Fruit fly (Drosophila melanogaster) whole organism, embryonic: ENCODE results near the gene kairos.

Experiments
- Adf1 ChIP-seq: fragments of 200-800 bp; sonication (Bioruptor generic); IDR thresholded peaks from 2 replicates; pipeline ENCODE4 v1.3.6; 2022; ENCODE audit warnings: missing biosample characterization, missing genetic modification characterization
- Antp ChIP-seq: fragments of 200-800 bp; sonication (Bioruptor generic); optimal IDR thresholded peaks from 3 replicates; lab custom pipeline; 2016; ENCODE audit warnings: missing biosample characterization, missing genetic modification characterization
- BtbVII ChIP-seq: fragments of 200-800 bp; sonication (Bioruptor generic); optimal IDR thresholded peaks from 3 replicates; lab custom pipeline; 2017; ENCODE audit warnings: missing biosample characterization, mild to moderate bottlenecking, missing genetic modification characterization
- CG10267 ChIP-seq: fragments of 200-800 bp; sonication (Bioruptor generic); optimal IDR thresholded peaks from 2 replicates; lab custom pipeline; 2018; ENCODE audit warnings: missing biosample characterization, mild to moderate bottlenecking, missing genetic modification characterization, moderate library complexity
- CG10543 ChIP-seq: fragments of 200-800 bp; sonication (Bioruptor generic); optimal IDR thresholded peaks from 3 replicates; lab custom pipeline; 2017; ENCODE audit warnings: missing biosample characterization, mild to moderate bottlenecking, missing genetic modification characterization, moderate library complexity
- CG12769 ChIP-seq: fragments of 200-800 bp; sonication (Bioruptor generic); optimal IDR thresholded peaks from 2 replicates; lab custom pipeline; 2019; ENCODE audit warnings: missing biosample characterization, mild to moderate bottlenecking, missing genetic modification characterization, moderate library complexity
- CG12942 ChIP-seq: fragments of 200-800 bp; sonication (Bioruptor generic); optimal IDR thresholded peaks from 3 replicates; lab custom pipeline; 2016; ENCODE audit warnings: missing biosample characterization, missing genetic modification characterization
- CG30020 ChIP-seq: fragments of 200-800 bp; optimal IDR thresholded peaks from 2 replicates; lab custom pipeline; 2019; ENCODE audit warnings: missing biosample characterization, mild to moderate bottlenecking, missing genetic modification characterization, moderate library complexity
- CG31224 ChIP-seq: fragments of 200-800 bp; sonication (Bioruptor generic); IDR thresholded peaks from 2 replicates; pipeline ENCODE4 v1.3.6; 2022; ENCODE audit warnings: missing biosample characterization, missing genetic modification characterization
- CG34376 ChIP-seq: fragments of 200-800 bp; sonication (Bioruptor generic); optimal IDR thresholded peaks from 2 replicates; lab custom pipeline; 2018; ENCODE audit warnings: missing biosample characterization, mild to moderate bottlenecking, missing genetic modification characterization
- CG4360 ChIP-seq: fragments of 200-800 bp; sonication (Bioruptor generic); IDR thresholded peaks from 2 replicates; pipeline ENCODE4 v1.3.6; 2022; ENCODE audit warnings: missing biosample characterization, missing genetic modification characterization
- CG4820 ChIP-seq: fragments of 200-800 bp; sonication (Bioruptor generic); optimal IDR thresholded peaks from 3 replicates; lab custom pipeline; 2016; ENCODE audit warnings: missing biosample characterization, missing genetic modification characterization
- CG6683 ChIP-seq: fragments of 200-800 bp; sonication (Bioruptor generic); optimal IDR thresholded peaks from 2 replicates; lab custom pipeline; 2017; ENCODE audit warnings: missing biosample characterization, mild to moderate bottlenecking, missing genetic modification characterization, missing genetic modification reagents
- CG7357 ChIP-seq: fragments of 200-800 bp; sonication (Bioruptor generic); IDR thresholded peaks from 3 replicates; pipeline ENCODE4 v1.3.6; 2022; ENCODE audit warnings: missing biosample characterization, missing genetic modification characterization
- CoRest ChIP-seq: fragments of 200-800 bp; sonication (Bioruptor generic); optimal IDR thresholded peaks from 3 replicates; lab custom pipeline; 2018; ENCODE audit warnings: missing biosample characterization, mild to moderate bottlenecking, missing genetic modification characterization, moderate library complexity
- Dad ChIP-seq: fragments of 200-800 bp; sonication (Bioruptor generic); optimal IDR thresholded peaks from 3 replicates; lab custom pipeline; 2016; ENCODE audit warnings: missing biosample characterization, missing genetic modification characterization
- Elba2 ChIP-seq: fragments of 200-800 bp; sonication (Bioruptor generic); optimal IDR thresholded peaks from 3 replicates; lab custom pipeline; 2016; ENCODE audit warnings: missing biosample characterization, missing genetic modification characterization
- Ets65A ChIP-seq: fragments of 200-800 bp; sonication (Bioruptor generic); peaks from one replicate; lab custom pipeline; 2016; ENCODE audit warnings: missing biosample characterization, missing genetic modification characterization
- Hr78 ChIP-seq, 2 experiments: fragments of 200-800 bp in 1 of 2; fragments of >200 bp in 1 of 2; sonication (Bioruptor generic) in 1 of 2; optimal IDR thresholded peaks; 2 replicates each; lab custom pipeline; 2017 to 2019; ENCODE audit warnings: missing biosample characterization in 2 of 2, missing genetic modification characterization in 2 of 2, mild to moderate bottlenecking in 1 of 2, moderate library complexity in 1 of 2
- Jarid2 ChIP-seq: fragments of 200-800 bp; sonication (Bioruptor generic); optimal IDR thresholded peaks from 3 replicates; lab custom pipeline; 2017; ENCODE audit warnings: mild to moderate bottlenecking, missing biosample characterization, missing genetic modification reagents, missing genetic modification characterization
- Kr ChIP-seq: fragments of 200-800 bp; sonication (Bioruptor generic); optimal IDR thresholded peaks from 2 replicates; lab custom pipeline; 2017; ENCODE audit warnings: missing biosample characterization, mild to moderate bottlenecking, missing genetic modification characterization
- Oli ChIP-seq: fragments of 200-800 bp; sonication (Bioruptor generic); optimal IDR thresholded peaks from 2 replicates; lab custom pipeline; 2018; ENCODE audit warnings: missing biosample characterization, mild to moderate bottlenecking, missing genetic modification characterization, moderate library complexity
- Pdp1 ChIP-seq, 2 experiments: fragments of 200-800 bp; sonication (Bioruptor generic); optimal IDR thresholded peaks; 3 replicates each; lab custom pipeline; 2016; ENCODE audit warnings: missing biosample characterization in 2 of 2, missing genetic modification characterization in 2 of 2, mild to moderate bottlenecking in 1 of 2, moderate library complexity in 1 of 2
- Trl ChIP-seq, 3 experiments: fragments of >200 bp in 2 of 3; fragments of 200-800 bp in 1 of 3; sonication (Bioruptor generic) in 1 of 3; optimal IDR thresholded peaks; 2 replicates in 1 of 3; 3 replicates in 2 of 3; lab custom pipeline; 2016 to 2017; ENCODE audit warnings: missing biosample characterization in 1 of 3, missing genetic modification characterization in 1 of 3
- cg ChIP-seq: fragments of 200-800 bp; sonication (Bioruptor generic); optimal IDR thresholded peaks from 3 replicates; lab custom pipeline; 2019; ENCODE audit warnings: missing biosample characterization, mild to moderate bottlenecking, missing genetic modification characterization, moderate library complexity
- chinmo ChIP-seq: fragments of 200-800 bp; sonication (Bioruptor generic); IDR thresholded peaks from 4 replicates; pipeline ENCODE4 v1.3.6; 2022; ENCODE audit warnings: missing biosample characterization, missing genetic modification characterization; ENCODE audit not compliant: partially characterized antibody
- cwo ChIP-seq: fragments of 200-800 bp; sonication (Bioruptor generic); optimal IDR thresholded peaks from 3 replicates; lab custom pipeline; 2017; ENCODE audit warnings: missing biosample characterization, missing genetic modification characterization, mild to moderate bottlenecking, moderate library complexity, missing genetic modification reagents
- fd3F ChIP-seq: fragments of 200-800 bp; sonication (Bioruptor generic); optimal IDR thresholded peaks from 2 replicates; lab custom pipeline; 2018; ENCODE audit warnings: missing biosample characterization, mild to moderate bottlenecking, missing genetic modification characterization, moderate library complexity
- grn ChIP-seq: fragments of 200-800 bp; sonication (Bioruptor generic); optimal IDR thresholded peaks from 3 replicates; lab custom pipeline; 2017; ENCODE audit warnings: missing biosample characterization, missing genetic modification characterization
- luna ChIP-seq: fragments of 200-800 bp; sonication (Bioruptor generic); optimal IDR thresholded peaks from 2 replicates; lab custom pipeline; 2016; ENCODE audit warnings: missing biosample characterization, missing genetic modification characterization
- mirr ChIP-seq: fragments of 200-800 bp; sonication (Bioruptor generic); optimal IDR thresholded peaks from 3 replicates; lab custom pipeline; 2018; ENCODE audit warnings: missing biosample characterization, mild to moderate bottlenecking, missing genetic modification characterization
- nau ChIP-seq: fragments of 200-800 bp; sonication (Bioruptor generic); optimal IDR thresholded peaks from 3 replicates; lab custom pipeline; 2017; ENCODE audit warnings: missing biosample characterization, mild to moderate bottlenecking, missing genetic modification characterization, missing genetic modification reagents
- p53 ChIP-seq: fragments of 200-800 bp; sonication (Bioruptor generic); optimal IDR thresholded peaks from 2 replicates; lab custom pipeline; 2016; ENCODE audit warnings: missing biosample characterization, missing genetic modification characterization
- pita ChIP-seq: fragments of 200-800 bp; sonication (Bioruptor generic); optimal IDR thresholded peaks from 2 replicates; lab custom pipeline; 2017; ENCODE audit warnings: missing biosample characterization, mild to moderate bottlenecking, missing genetic modification characterization
- psq ChIP-seq: fragments of 200-800 bp; sonication (Bioruptor generic); optimal IDR thresholded peaks from 2 replicates; lab custom pipeline; 2017; ENCODE audit warnings: missing biosample characterization, missing genetic modification characterization
- rib ChIP-seq: fragments of 200-800 bp; sonication (Bioruptor generic); IDR thresholded peaks from 2 replicates; pipeline ENCODE4 v1.3.6; 2022; ENCODE audit warnings: missing biosample characterization, missing genetic modification characterization
- sna ChIP-seq: fragments of 200-800 bp; sonication (Bioruptor generic); IDR thresholded peaks from 2 replicates; pipeline ENCODE4 v1.3.6; 2022; ENCODE audit warnings: missing biosample characterization, missing genetic modification characterization; ENCODE audit not compliant: partially characterized antibody
- yki ChIP-seq: fragments of >200 bp; optimal IDR thresholded peaks from 3 replicates; lab custom pipeline; 2018
- zfh2 ChIP-seq: fragments of 200-800 bp; sonication (Bioruptor generic); optimal IDR thresholded peaks from 2 replicates; lab custom pipeline; 2016; ENCODE audit warnings: missing biosample characterization, missing genetic modification characterization

kairos gene

DNA sequence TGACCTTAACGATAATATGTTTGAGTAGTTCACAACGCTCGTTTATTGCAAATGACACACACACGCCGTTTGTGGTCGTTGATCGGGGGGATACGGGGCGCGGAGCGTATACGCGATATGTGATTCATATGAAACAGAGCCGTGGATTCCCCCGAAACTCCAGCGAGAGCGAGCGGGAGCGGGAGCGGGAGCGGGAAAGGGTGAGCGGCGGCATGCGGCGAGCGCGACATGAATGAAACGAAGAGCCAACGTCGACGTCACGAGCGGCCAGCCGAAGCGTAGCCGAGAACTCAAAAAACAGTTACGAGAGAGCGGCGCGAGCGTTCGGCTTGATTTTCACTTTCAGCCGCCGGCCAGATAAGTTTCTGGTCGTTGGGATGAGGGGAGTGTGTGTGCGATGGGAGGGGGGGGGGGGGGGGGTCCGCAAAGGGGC, 73.6 kb downstream of the kairos start (continued):
- TF ChIP-seq sna (GFP tag; lab: Robert Waterston, UW) (peak; percentile 33; the same call in 1 of the 2 replicates), Hr78 (GFP tag; optimal IDR thresholded peaks at IDR 0.05; lab: Kevin White, UChicago) (peak in 1 of 2 experiments; percentile 78), Dad (GFP tag; lab: Kevin White, UChicago) (no peak), CG12942 (GFP tag; lab: Kevin White, UChicago) (no peak), CG10543 (GFP tag; lab: Kevin White, UChicago) (peak; percentile 81), Jarid2 (GFP tag; lab: Kevin White, UChicago) (peak; percentile 24), CG4820 (GFP tag; lab: Kevin White, UChicago) (no peak), mirr (GFP tag; lab: Kevin White, UChicago) (peak; percentile 81), yki (lab: Kevin White, UChicago) (peak; percentile 39), CG30020 (tag; lab: Kevin White, UChicago) (no peak), CG6683 (GFP tag; lab: Kevin White, UChicago) (no peak), zfh2 (no peak), CG4360 (GFP tag; lab: Robert Waterston, UW) (no peak), nau (GFP tag; lab: Kevin White, UChicago) (no peak), Adf1 (GFP tag; lab: Robert Waterston, UW) (peak; percentile 83), grn (peak; percentile 49), chinmo (GFP tag; lab: Robert Waterston, UW) (peak; percentile 71; the same call in 1 of the 4 replicates), rib (0 out of 2 replicates have a peak, but pooled peaks have one; percentile 52), CoRest (tag; lab: Kevin White, UChicago) (no peak), cg (GFP tag; lab: Kevin White, UChicago) (peak; percentile 58), Elba2 (GFP tag; lab: Kevin White, UChicago) (no peak), Oli (tag; lab: Kevin White, UChicago) (no peak), CG12769 (peak; percentile 85), CG7357 (GFP tag; lab: Robert Waterston, UW) (no peak), CG10267 (tag; lab: Kevin White, UChicago) (no peak), psq (GFP tag; lab: Kevin White, UChicago) (no peak), Ets65A (GFP tag; lab: Kevin White, UChicago) (peak; percentile 20), Kr (GFP tag; lab: Kevin White, UChicago) (peak; percentile 62), Pdp1 (GFP tag; optimal IDR thresholded peaks at IDR 0.05; lab: Kevin White, UChicago) (peak in 1 of 2 experiments; percentile 20), Trl (optimal IDR thresholded peaks at IDR 0.05; lab: Kevin White, UChicago) (peak; percentile 59 to 65), Trl (GFP tag; optimal IDR thresholded peaks at IDR 0.05; lab: Kevin White, UChicago) (no peak), CG31224 (GFP tag; lab: Robert Waterston, UW) (no peak), luna (GFP tag; lab: Kevin White, UChicago) (no peak), fd3F (GFP tag; lab: Kevin White, UChicago) (no peak), BtbVII (GFP tag; lab: Kevin White, UChicago) (peak; percentile 44), CG34376 (GFP tag; lab: Kevin White, UChicago) (peak; percentile 43), Antp (GFP tag; lab: Kevin White, UChicago) (no peak), p53 (no peak)

DNA sequence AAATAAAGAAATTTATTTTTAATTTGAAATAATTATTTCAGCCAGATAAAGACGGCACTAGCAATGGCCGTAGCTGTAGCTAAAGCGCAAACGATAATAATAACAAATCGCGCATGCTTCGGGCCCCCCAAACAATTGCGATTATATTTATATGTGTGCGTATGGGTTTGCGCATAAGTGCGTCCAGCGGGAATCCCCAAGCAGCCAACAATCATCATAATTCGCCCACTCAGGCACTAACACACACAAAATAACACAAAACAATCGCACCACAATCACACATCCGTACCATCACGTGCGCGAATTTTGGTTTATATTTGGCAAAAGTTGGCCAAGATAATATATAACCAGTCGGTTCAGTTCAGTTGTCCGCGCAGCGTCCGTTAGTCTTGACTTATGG, 77.3 kb downstream of the kairos start:
- TF ChIP-seq cwo (GFP tag; lab: Kevin White, UChicago) (peak; percentile 50), pita (GFP tag; lab: Kevin White, UChicago) (no peak)
